Worm (Caenorhabditis elegans) whole organism, L4/young adult: ENCODE results near the gene F35C11.4.

Source experiments
- W03F9.2 ChIP-seq: fragments of 150-350 bp; optimal IDR thresholded peaks from 2 replicates; lab custom pipeline; 2014; ENCODE audit warnings: missing biosample characterization, missing genetic modification characterization
- dao-5 ChIP-seq: sonication (generic microtip); optimal IDR thresholded peaks from 2 replicates; lab custom pipeline; 2016; ENCODE audit warnings: missing genotype, missing genetic modification characterization, moderate library complexity, missing compliant biosample characterization
- him-1 ChIP-seq: sonication (generic microtip); optimal IDR thresholded peaks from 2 replicates; lab custom pipeline; 2016; ENCODE audit warnings: missing genotype, missing genetic modification reagents, missing genetic modification characterization, missing compliant biosample characterization

The F35C11.4 gene

DNA sequence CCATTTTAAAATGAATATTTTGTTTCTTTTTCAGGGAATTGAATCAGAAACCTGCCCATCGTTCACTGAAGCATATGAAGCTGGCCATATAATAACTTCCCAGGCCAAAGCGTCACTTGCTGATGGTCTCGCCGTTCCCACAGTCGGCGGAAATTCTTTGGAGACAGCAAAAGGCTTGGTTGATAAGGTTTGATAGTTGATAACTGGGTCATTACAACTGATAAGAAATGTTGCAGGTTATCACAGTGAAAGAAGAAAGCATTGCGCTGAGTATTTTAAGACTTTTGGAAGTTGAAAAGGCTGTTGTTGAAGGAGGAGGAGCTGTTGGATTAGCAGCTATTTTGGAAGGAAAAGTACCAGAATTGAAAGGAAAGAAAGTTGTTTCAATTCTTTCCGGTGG, 17.8 kb downstream of the F35C11.4 start:
- TF ChIP-seq dao-5 (tag; lab: Kevin White, UChicago): no peak
- TF ChIP-seq him-1 (tag; lab: Kevin White, UChicago): no peak
- TF ChIP-seq W03F9.2: no peak

DNA sequence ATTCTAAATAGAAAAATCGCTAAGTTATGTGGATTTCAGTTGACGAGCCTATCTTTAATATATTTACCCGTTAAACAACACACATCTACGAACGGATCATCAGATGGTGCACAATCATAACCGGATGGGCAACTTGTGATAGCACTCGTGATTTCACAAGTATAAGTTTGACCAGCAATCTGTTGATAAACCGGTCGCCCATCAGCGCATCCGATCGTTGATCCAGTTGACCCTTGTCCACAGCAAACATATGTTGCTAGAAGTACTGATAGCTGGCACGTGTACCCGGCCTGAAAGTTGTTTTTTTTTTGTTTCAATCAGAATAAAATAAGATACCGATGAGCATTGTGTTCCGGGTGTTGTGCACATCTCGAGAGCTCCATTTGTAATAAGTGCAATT, 18.9 kb downstream of the F35C11.4 start:
- TF ChIP-seq dao-5 (tag; lab: Kevin White, UChicago) (no peak), him-1 (tag; lab: Kevin White, UChicago) (no peak), W03F9.2 (no peak)

DNA sequence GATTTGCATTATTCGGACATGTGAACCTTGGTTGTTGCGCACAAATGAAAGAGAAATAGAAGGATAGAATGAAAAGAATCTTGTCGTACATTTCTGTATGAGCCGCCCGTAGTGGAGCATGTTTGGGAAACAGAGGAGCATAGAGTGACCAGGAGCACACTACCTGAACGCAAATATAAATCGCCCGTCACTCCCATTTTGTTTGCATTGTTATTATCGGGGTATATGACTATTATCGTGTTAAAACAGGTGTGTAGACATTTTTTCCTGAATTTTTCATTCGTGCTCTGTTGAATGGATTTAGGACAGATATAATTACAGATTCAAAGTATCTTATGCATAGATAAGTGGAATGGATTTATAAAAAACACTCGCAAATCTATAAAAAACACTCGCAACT, 20.5 kb downstream of the F35C11.4 start, which contains the start of gene K01C8.2:
K01C8.2 (minus strand) TSS at position 101 of the 400 bp plus-strand sequence.
- TF ChIP-seq W03F9.2 (no peak), him-1 (tag; lab: Kevin White, UChicago) (no peak), dao-5 (tag; lab: Kevin White, UChicago) (no peak)

DNA sequence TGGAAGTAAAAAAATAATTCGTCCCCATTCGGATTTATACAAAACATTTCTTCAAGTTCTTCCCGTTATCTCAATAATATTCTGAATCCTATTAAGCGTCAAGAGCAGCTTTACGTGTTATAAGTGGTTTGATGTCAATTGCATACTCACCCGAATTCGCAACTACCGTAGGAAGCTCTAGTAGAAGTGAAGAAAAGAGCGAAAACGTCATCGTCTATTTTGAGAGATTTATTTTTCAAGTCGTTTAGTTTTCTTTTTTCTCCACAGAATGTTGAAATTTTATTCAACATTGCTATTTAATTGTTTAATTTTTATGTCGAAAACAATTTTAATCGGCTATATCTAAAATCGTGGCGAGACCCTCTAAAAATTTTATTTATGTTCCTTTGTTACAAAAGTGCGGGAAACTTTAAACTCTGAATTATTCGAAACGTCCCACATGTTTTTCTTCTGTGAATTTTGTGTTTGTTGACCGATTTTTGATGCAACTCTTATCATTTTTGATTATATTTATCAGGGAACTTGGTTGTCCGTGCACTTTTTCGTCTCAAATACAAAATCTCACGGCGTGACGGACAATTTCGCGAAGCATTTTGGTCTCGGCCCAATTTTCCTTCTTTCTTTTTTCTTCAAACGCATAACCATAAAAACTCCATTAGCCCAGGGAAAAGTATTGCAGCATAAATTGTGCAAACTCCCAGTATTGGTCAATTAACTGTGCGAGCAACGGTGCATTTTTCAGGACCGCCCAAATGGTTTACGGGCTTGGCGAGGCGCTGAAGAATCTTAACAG, 21.2 kb downstream of the F35C11.4 start, which contains the start of gene tdc-1:
tdc-1 (plus strand) TSS at position 743 of the 793 bp plus-strand sequence.
- TF ChIP-seq dao-5 (tag; lab: Kevin White, UChicago) (no peak), him-1 (tag; lab: Kevin White, UChicago) (no peak), W03F9.2 (no peak)

DNA sequence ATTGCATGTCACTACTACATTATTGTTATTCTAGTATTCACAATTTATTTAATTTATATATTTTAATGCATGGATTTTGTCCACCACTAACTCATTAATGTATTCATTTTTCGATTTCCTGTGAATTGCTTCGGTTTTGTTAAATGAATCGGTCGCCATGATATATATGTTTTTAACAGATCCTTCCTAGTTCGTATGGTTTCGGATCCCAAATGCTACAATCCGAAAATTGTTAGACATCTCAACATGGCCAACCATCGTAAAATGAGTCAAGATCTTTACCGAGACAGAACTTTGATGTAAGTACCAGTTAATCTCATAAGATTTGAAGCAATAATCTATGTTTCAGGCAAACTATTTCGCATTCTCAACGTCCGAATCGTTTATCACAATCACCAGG, 24.3 kb downstream of the F35C11.4 start:
- TF ChIP-seq him-1 (tag; lab: Kevin White, UChicago): no peak
- TF ChIP-seq dao-5 (tag; lab: Kevin White, UChicago): no peak
- TF ChIP-seq W03F9.2: no peak

DNA sequence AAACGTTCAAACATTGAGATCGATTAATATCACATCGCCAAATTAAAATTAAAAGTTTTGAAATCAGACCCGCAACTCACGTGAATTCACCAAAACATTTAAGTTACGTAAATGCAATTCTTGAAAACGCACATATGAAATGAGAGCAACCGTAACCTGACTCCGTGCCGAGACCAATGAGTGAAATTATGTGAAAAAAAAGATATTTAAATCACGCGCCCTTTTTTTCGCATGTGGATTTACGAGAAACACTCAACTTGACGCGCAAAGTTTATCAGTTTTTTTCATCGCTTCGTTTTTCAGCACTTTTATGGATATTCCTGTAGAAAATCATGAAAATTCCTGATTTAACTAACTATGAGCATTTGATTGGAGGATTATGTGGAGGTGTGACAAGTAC, 27.3 kb downstream of the F35C11.4 start, which contains the start of the genes gei-14 and slc-25A32:
gei-14 (minus strand) TSS at position 175 of the 400 bp plus-strand sequence.
slc-25A32 (plus strand) TSS at position 242 of the 400 bp plus-strand sequence.
- TF ChIP-seq him-1 (tag; lab: Kevin White, UChicago) (no peak), dao-5 (tag; lab: Kevin White, UChicago) (no peak), W03F9.2 (peak; percentile 62)

DNA sequence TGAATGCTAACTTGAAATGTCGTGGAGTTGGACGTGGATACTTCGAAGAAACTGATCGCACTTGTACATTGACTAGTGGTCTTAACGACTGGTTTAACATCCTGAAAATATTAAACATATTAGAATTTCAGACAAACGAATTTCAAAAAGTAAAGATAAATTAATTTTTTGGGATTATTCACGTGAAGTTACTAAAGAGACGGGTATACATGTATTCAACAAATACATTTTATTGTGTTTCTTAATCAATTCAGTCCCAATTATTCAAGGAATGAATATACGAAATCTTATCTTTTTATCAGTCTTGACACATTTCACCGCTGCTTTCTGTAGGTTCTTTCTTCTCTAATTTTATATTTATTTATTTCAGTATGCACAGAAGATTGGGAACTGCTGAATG, 29.6 kb downstream of the F35C11.4 start, which contains the start of the genes mrpl-10 and clec-142:
mrpl-10 (minus strand) TSS at position 101 of the 400 bp plus-strand sequence.
clec-142 (plus strand) TSS at position 264 of the 400 bp plus-strand sequence.
- TF ChIP-seq W03F9.2 (no peak), dao-5 (tag; lab: Kevin White, UChicago) (no peak), him-1 (tag; lab: Kevin White, UChicago) (no peak)

DNA sequence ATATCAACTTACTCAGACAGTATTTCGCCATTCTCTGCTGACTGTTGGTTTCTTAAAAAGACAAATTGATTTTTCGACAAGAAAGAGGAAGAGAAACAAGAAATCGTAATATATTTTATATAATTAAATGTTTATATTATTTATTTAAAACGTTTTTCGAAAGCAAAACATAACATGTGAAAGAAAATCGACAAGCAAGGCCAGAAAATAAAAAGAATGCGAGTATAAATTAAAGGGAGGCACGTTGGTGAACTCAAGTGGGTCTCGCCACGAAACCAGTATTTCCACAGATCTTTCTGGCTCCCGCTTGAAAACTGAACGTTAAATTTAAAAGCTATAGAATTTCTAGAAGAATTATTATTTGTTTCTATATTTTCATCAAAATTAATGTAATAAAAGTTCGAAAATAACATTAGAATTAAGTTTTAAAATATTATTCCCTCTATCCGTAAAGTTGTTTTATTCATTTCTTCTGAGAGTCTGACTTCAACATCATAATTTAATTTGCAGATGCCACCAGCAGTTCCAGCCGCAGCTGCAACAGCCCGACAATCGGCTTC, 34.4 kb downstream of the F35C11.4 start, which contains the start of the genes nst-1 and cct-4:
nst-1 (minus strand) TSS at position 51 of the 560 bp plus-strand sequence.
cct-4 (plus strand) TSS at position 510 of the 560 bp plus-strand sequence.
- TF ChIP-seq dao-5 (tag; lab: Kevin White, UChicago) (no peak), him-1 (tag; lab: Kevin White, UChicago) (no peak), W03F9.2 (peak; percentile 61)

DNA sequence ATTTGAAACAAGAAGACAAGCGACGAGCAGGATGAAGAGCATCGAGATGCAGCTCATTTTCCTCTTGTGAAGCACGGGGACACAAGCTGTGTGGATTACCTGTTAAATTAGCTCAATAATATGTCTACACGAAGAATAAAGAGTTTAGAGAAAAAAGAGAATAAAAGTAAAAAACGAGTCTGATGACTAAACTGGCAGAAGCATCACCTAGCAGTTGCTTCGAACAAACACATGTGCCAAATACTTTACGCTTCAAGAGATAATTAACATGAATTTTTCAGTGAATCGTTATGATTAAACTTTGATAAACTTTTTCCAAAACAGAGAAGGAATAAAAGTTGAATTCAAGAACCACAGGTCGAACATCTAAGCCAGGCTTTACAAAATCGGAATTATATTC, 46.5 kb downstream of the F35C11.4 start, which contains the start of gene nlp-55:
nlp-55 (minus strand) TSS at position 101 of the 400 bp plus-strand sequence.
- TF ChIP-seq W03F9.2 (no peak), him-1 (tag; lab: Kevin White, UChicago) (no peak), dao-5 (tag; lab: Kevin White, UChicago) (no peak)
